Fruit fly (Drosophila melanogaster) whole organism, embryonic: ENCODE results near the gene CG33158.

ENCODE experiments used
- Bgb ChIP-seq: fragments of 200-800 bp; sonication (Bioruptor generic); IDR thresholded peaks from 2 replicates; pipeline ENCODE4 v1.3.6; 2022; ENCODE audit warnings: missing biosample characterization, missing genetic modification characterization; ENCODE audit not compliant: partially characterized antibody
- CG11085 ChIP-seq: fragments of 200-800 bp; sonication (Bioruptor generic); IDR thresholded peaks from 2 replicates; pipeline ENCODE4 v1.3.6; 2022; ENCODE audit warnings: missing biosample characterization, missing genetic modification characterization
- CG12104 ChIP-seq: fragments of 200-800 bp; sonication (Bioruptor generic); optimal IDR thresholded peaks from 3 replicates; lab custom pipeline; 2016; ENCODE audit warnings: missing biosample characterization, missing genetic modification characterization
- CG12155 ChIP-seq: fragments of 200-800 bp; sonication (Bioruptor generic); optimal IDR thresholded peaks from 3 replicates; lab custom pipeline; 2016; ENCODE audit warnings: missing biosample characterization, missing genetic modification characterization
- CG12299 ChIP-seq: fragments of 200-800 bp; sonication (Bioruptor generic); optimal IDR thresholded peaks from 2 replicates; lab custom pipeline; 2018; ENCODE audit warnings: missing biosample characterization, mild to moderate bottlenecking, missing genetic modification characterization
- CG12769 ChIP-seq: fragments of 200-800 bp; sonication (Bioruptor generic); optimal IDR thresholded peaks from 2 replicates; lab custom pipeline; 2019; ENCODE audit warnings: missing biosample characterization, mild to moderate bottlenecking, missing genetic modification characterization, moderate library complexity
- CG13624 ChIP-seq: fragments of 200-800 bp; sonication (Bioruptor generic); optimal IDR thresholded peaks from 2 replicates; lab custom pipeline; 2016; ENCODE audit warnings: missing biosample characterization, missing genetic modification characterization
- CG14050 ChIP-seq: fragments of 200-800 bp; sonication (Bioruptor generic); IDR thresholded peaks from 3 replicates; pipeline ENCODE4 v1.3.6; 2022; ENCODE audit warnings: missing biosample characterization, missing genetic modification characterization
- CG15011 ChIP-seq: fragments of 200-800 bp; sonication (Bioruptor generic); optimal IDR thresholded peaks from 3 replicates; lab custom pipeline; 2018; ENCODE audit warnings: missing biosample characterization, mild to moderate bottlenecking, missing genetic modification characterization
- CG15479 ChIP-seq: fragments of 200-800 bp; sonication (Bioruptor generic); optimal IDR thresholded peaks from 3 replicates; lab custom pipeline; 2019; ENCODE audit warnings: missing biosample characterization, mild to moderate bottlenecking, missing genetic modification characterization, moderate library complexity
- CG1603 ChIP-seq: fragments of 200-800 bp; sonication (Bioruptor generic); optimal IDR thresholded peaks from 2 replicates; lab custom pipeline; 2019; ENCODE audit warnings: missing biosample characterization, mild to moderate bottlenecking, missing genetic modification characterization, moderate library complexity
- CG17186 ChIP-seq: fragments of 200-800 bp; sonication (Bioruptor generic); optimal IDR thresholded peaks from 3 replicates; lab custom pipeline; 2017; ENCODE audit warnings: missing biosample characterization, missing genetic modification reagents, missing genetic modification characterization
- CG17385 ChIP-seq: fragments of 200-800 bp; sonication (Bioruptor generic); optimal IDR thresholded peaks from 3 replicates; lab custom pipeline; 2018; ENCODE audit warnings: missing biosample characterization, mild to moderate bottlenecking, missing genetic modification characterization
- CG17912 ChIP-seq: fragments of 200-800 bp; sonication (Bioruptor generic); optimal IDR thresholded peaks from 2 replicates; lab custom pipeline; 2018; ENCODE audit warnings: missing biosample characterization, mild to moderate bottlenecking, missing genetic modification characterization
- CG2199 ChIP-seq: fragments of 200-800 bp; sonication (Bioruptor generic); IDR thresholded peaks from 3 replicates; pipeline ENCODE4 v1.3.6; 2022; ENCODE audit warnings: missing biosample characterization, missing genetic modification characterization
- CG2889 ChIP-seq: fragments of 200-800 bp; sonication (Bioruptor generic); IDR thresholded peaks from 3 replicates; pipeline ENCODE4 v1.3.6; 2022; ENCODE audit warnings: missing biosample characterization, missing genetic modification characterization
- CG7745 ChIP-seq: fragments of 200-800 bp; sonication (Bioruptor generic); optimal IDR thresholded peaks from 2 replicates; lab custom pipeline; 2018; ENCODE audit warnings: missing biosample characterization, mild to moderate bottlenecking, missing genetic modification characterization, moderate library complexity
- Dad ChIP-seq: fragments of 200-800 bp; sonication (Bioruptor generic); optimal IDR thresholded peaks from 3 replicates; lab custom pipeline; 2016; ENCODE audit warnings: missing biosample characterization, missing genetic modification characterization
- Dfd ChIP-seq, 2 experiments: fragments of >200 bp; optimal IDR thresholded peaks; 2 replicates each; lab custom pipeline; 2017; ENCODE audit warnings: missing biosample characterization in 2 of 2, missing genetic modification characterization in 2 of 2
- Drgx ChIP-seq: fragments of 200-800 bp; sonication (Bioruptor generic); IDR thresholded peaks from 2 replicates; pipeline ENCODE4 v1.3.6; 2022; ENCODE audit warnings: missing biosample characterization, missing genetic modification characterization
- Eip74EF ChIP-seq, 2 experiments: fragments of 200-800 bp in 1 of 2; fragments of >200 bp in 1 of 2; sonication (Bioruptor generic) in 1 of 2; optimal IDR thresholded peaks; 2 replicates each; lab custom pipeline; 2017 to 2019; ENCODE audit warnings: missing biosample characterization in 2 of 2, missing genetic modification characterization in 2 of 2, mild to moderate bottlenecking in 1 of 2, moderate library complexity in 1 of 2
- HLHmδ ChIP-seq: fragments of 200-800 bp; sonication (Bioruptor generic); optimal IDR thresholded peaks from 2 replicates; lab custom pipeline; 2018; ENCODE audit warnings: missing biosample characterization, mild to moderate bottlenecking, missing genetic modification characterization, moderate library complexity
- Hey ChIP-seq: fragments of 200-800 bp; sonication (Bioruptor generic); optimal IDR thresholded peaks from 3 replicates; lab custom pipeline; 2018; ENCODE audit warnings: missing biosample characterization, mild to moderate bottlenecking, missing genetic modification characterization
- Hr3 ChIP-seq: fragments of 200-800 bp; sonication (Bioruptor generic); optimal IDR thresholded peaks from 3 replicates; lab custom pipeline; 2016; ENCODE audit warnings: missing biosample characterization, missing genetic modification characterization
- Hr78 ChIP-seq, 2 experiments: fragments of 200-800 bp in 1 of 2; fragments of >200 bp in 1 of 2; sonication (Bioruptor generic) in 1 of 2; optimal IDR thresholded peaks; 2 replicates each; lab custom pipeline; 2017 to 2019; ENCODE audit warnings: missing biosample characterization in 2 of 2, missing genetic modification characterization in 2 of 2, mild to moderate bottlenecking in 1 of 2, moderate library complexity in 1 of 2
- MBD-R2 ChIP-seq: fragments of 200-800 bp; sonication (Bioruptor generic); IDR thresholded peaks from 2 replicates; pipeline ENCODE4 v1.3.6; 2022; ENCODE audit warnings: missing biosample characterization, missing genetic modification characterization
- MESR4 ChIP-seq: fragments of 200-800 bp; sonication (Bioruptor generic); optimal IDR thresholded peaks from 2 replicates; lab custom pipeline; 2018; ENCODE audit warnings: missing biosample characterization, mild to moderate bottlenecking, missing genetic modification characterization, moderate library complexity
- MTF-1 ChIP-seq: fragments of 200-800 bp; sonication (Bioruptor generic); optimal IDR thresholded peaks from 2 replicates; lab custom pipeline; 2018; ENCODE audit warnings: missing biosample characterization, mild to moderate bottlenecking, missing genetic modification characterization, borderline replicate concordance
- Nf-YC ChIP-seq: fragments of 200-800 bp; optimal IDR thresholded peaks from 3 replicates; lab custom pipeline; 2019; ENCODE audit warnings: missing biosample characterization, mild to moderate bottlenecking, missing genetic modification characterization, moderate library complexity
- Oaz ChIP-seq: fragments of 200-800 bp; sonication (Bioruptor generic); IDR thresholded peaks from 2 replicates; pipeline ENCODE4 v1.3.6; 2022; ENCODE audit warnings: missing biosample characterization, missing genetic modification characterization
- Ssrp ChIP-seq: fragments of 200-800 bp; sonication (Bioruptor generic); optimal IDR thresholded peaks from 2 replicates; lab custom pipeline; 2018; ENCODE audit warnings: missing biosample characterization, mild to moderate bottlenecking, missing genetic modification characterization, moderate library complexity
- Xbp1 ChIP-seq: fragments of 200-800 bp; sonication (Bioruptor generic); optimal IDR thresholded peaks from 3 replicates; lab custom pipeline; 2016; ENCODE audit warnings: missing biosample characterization, mild to moderate bottlenecking, missing genetic modification characterization
- ash1 ChIP-seq: fragments of 200-800 bp; sonication (Bioruptor generic); optimal IDR thresholded peaks from 2 replicates; lab custom pipeline; 2018; ENCODE audit warnings: missing biosample characterization, mild to moderate bottlenecking, missing genetic modification characterization
- cad ChIP-seq: fragments of >200 bp; optimal IDR thresholded peaks from 2 replicates; lab custom pipeline; 2017; ENCODE audit warnings: missing biosample characterization, missing genetic modification characterization
- cato ChIP-seq: fragments of 200-800 bp; sonication (Bioruptor generic); optimal IDR thresholded peaks from 2 replicates; lab custom pipeline; 2016; ENCODE audit warnings: missing biosample characterization, missing genetic modification characterization, borderline replicate concordance
- dysf ChIP-seq: fragments of 200-800 bp; sonication (Bioruptor generic); IDR thresholded peaks from 3 replicates; pipeline ENCODE4 v1.3.6; 2022; ENCODE audit warnings: missing biosample characterization, missing genetic modification characterization
- gem ChIP-seq: fragments of 200-800 bp; sonication (Bioruptor generic); optimal IDR thresholded peaks from 2 replicates; lab custom pipeline; 2019; ENCODE audit warnings: missing biosample characterization, mild to moderate bottlenecking, missing genetic modification characterization, moderate library complexity
- gt ChIP-seq: fragments of 200-800 bp; sonication (Bioruptor generic); IDR thresholded peaks from 2 replicates; pipeline ENCODE4 v1.3.6; 2022; ENCODE audit warnings: missing biosample characterization, missing genetic modification characterization
- inv ChIP-seq: fragments of 200-800 bp; sonication (Bioruptor generic); IDR thresholded peaks from 2 replicates; pipeline ENCODE4 v1.3.6; 2022; ENCODE audit warnings: missing biosample characterization, missing genetic modification characterization; ENCODE audit not compliant: partially characterized antibody
- lbe ChIP-seq: fragments of 200-800 bp; sonication (Bioruptor generic); optimal IDR thresholded peaks from 2 replicates; lab custom pipeline; 2016; ENCODE audit warnings: missing biosample characterization, mild to moderate bottlenecking, missing genetic modification characterization
- nmo ChIP-seq: fragments of 200-800 bp; sonication (Bioruptor generic); optimal IDR thresholded peaks from 2 replicates; lab custom pipeline; 2018; ENCODE audit warnings: missing biosample characterization, mild to moderate bottlenecking, missing genetic modification characterization, moderate library complexity
- pan ChIP-seq, 4 experiments: fragments of >200 bp in 3 of 4; fragments of 200-800 bp in 1 of 4; sonication (Bioruptor generic) in 1 of 4; optimal IDR thresholded peaks in 3 of 4; IDR thresholded peaks in 1 of 4; 2 replicates each; pipeline versions ENCODE4 v1.3.6 to Lab custom; 2017 to 2022; ENCODE audit warnings: missing biosample characterization in 2 of 4, missing genetic modification characterization in 2 of 4, mixed read lengths in 1 of 4
- pita ChIP-seq: fragments of 200-800 bp; sonication (Bioruptor generic); optimal IDR thresholded peaks from 2 replicates; lab custom pipeline; 2017; ENCODE audit warnings: missing biosample characterization, mild to moderate bottlenecking, missing genetic modification characterization
- sug ChIP-seq: fragments of 200-800 bp; optimal IDR thresholded peaks from 2 replicates; lab custom pipeline; 2019; ENCODE audit warnings: missing biosample characterization, mild to moderate bottlenecking, missing genetic modification characterization, moderate library complexity
- tio ChIP-seq: fragments of 200-800 bp; sonication (Bioruptor generic); optimal IDR thresholded peaks from 2 replicates; lab custom pipeline; 2017; ENCODE audit warnings: missing biosample characterization, missing genetic modification characterization, inconsistent platforms
- vfl ChIP-seq: fragments of 200-800 bp; sonication (Bioruptor generic); optimal IDR thresholded peaks from 2 replicates; lab custom pipeline; 2016; ENCODE audit warnings: missing biosample characterization, missing genetic modification characterization
- vvl ChIP-seq: fragments of 200-800 bp; sonication (Bioruptor generic); IDR thresholded peaks from 2 replicates; pipeline ENCODE4 v1.3.6; 2022; ENCODE audit warnings: missing biosample characterization, missing genetic modification characterization
- zf30C ChIP-seq: fragments of 200-800 bp; sonication (Bioruptor generic); optimal IDR thresholded peaks from 3 replicates; lab custom pipeline; 2018; ENCODE audit warnings: missing biosample characterization, mild to moderate bottlenecking, missing genetic modification characterization
- zfh2 ChIP-seq: fragments of 200-800 bp; sonication (Bioruptor generic); optimal IDR thresholded peaks from 2 replicates; lab custom pipeline; 2016; ENCODE audit warnings: missing biosample characterization, missing genetic modification characterization

Gene CG33158

DNA sequence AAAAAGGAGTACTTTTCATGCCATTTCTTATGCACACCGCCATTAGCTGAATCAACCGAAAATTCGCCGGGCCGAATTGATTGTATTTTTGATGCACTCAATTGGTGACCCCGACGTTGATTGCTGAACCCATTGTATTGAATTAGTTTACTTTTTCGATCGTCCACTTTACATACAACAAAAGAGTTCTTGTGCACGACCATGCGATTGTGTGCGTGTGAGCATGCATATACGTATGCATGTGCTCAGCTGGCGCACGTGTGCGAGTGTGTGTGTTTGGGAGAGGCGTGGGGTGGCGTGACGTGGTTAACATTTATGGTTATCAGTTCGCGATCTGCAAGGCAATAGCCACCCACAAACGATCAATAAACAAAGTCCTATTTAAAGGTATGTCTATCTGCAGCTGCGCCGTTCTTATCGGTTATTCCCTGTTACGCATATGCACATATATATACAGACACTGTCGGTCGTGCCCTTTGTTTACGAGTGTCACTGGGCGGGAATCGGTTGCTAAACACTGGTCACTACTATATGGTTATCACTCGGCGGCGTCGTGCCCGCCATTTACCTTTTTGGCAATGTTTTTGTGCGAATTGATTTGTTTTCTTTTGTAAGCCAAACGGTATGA is 34.0 kb upstream of the CG33158 start:
- TF ChIP-seq CG17912 (GFP tag; lab: Kevin White, UChicago): no peak
- TF ChIP-seq sug: peak; percentile 67
- peak; percentile 48; the same call in 1 of the 2 replicates for TF ChIP-seq Bgb
- TF ChIP-seq dysf (GFP tag; lab: Robert Waterston, UW): no peak
- no peak for TF ChIP-seq CG17186 (GFP tag; lab: Kevin White, UChicago)
- no peak for TF ChIP-seq CG7745 (tag; lab: Kevin White, UChicago)
- no peak for TF ChIP-seq CG12299
- TF ChIP-seq CG2889 (GFP tag; lab: Robert Waterston, UW): no peak
- no peak for TF ChIP-seq cato (GFP tag; lab: Kevin White, UChicago)
- no peak for TF ChIP-seq CG15011 (GFP tag; lab: Kevin White, UChicago)
- TF ChIP-seq CG12155 (GFP tag; lab: Kevin White, UChicago): no peak
- no peak for TF ChIP-seq CG13624 (GFP tag; lab: Kevin White, UChicago)
- TF ChIP-seq CG11085 (GFP tag; lab: Robert Waterston, UW): no peak
- peak; percentile 20 for TF ChIP-seq Xbp1 (GFP tag; lab: Kevin White, UChicago)
- no peak for TF ChIP-seq CG12104 (GFP tag; lab: Kevin White, UChicago)
- peak in 1 of 2 experiments; percentile 86 for TF ChIP-seq Hr78 (GFP tag; optimal IDR thresholded peaks at IDR 0.05; lab: Kevin White, UChicago)
- no peak for TF ChIP-seq Ssrp (tag; lab: Kevin White, UChicago)
- peak; percentile 64; the same call in 2 of the 3 replicates for TF ChIP-seq CG2199 (GFP tag; lab: Robert Waterston, UW)
- peak; percentile 44 for TF ChIP-seq HLHmδ (GFP tag; lab: Kevin White, UChicago)
- no peak for TF ChIP-seq Hr3 (GFP tag; lab: Kevin White, UChicago)
- no peak for TF ChIP-seq vfl (GFP tag; lab: Kevin White, UChicago)
- TF ChIP-seq CG1603 (tag; lab: Kevin White, UChicago): no peak
- no peak for TF ChIP-seq gt
- no peak for TF ChIP-seq tio (GFP tag; lab: Kevin White, UChicago)
- TF ChIP-seq Nf-YC (tag; lab: Kevin White, UChicago): no peak
- TF ChIP-seq zfh2 (GFP tag; lab: Kevin White, UChicago): no peak
- TF ChIP-seq MESR4 (GFP tag; lab: Kevin White, UChicago): peak; percentile 63
- TF ChIP-seq CG17385 (GFP tag; lab: Kevin White, UChicago): no peak
- TF ChIP-seq Drgx (GFP tag; lab: Robert Waterston, UW): peak; percentile 31; the same call in 1 of the 2 replicates
- TF ChIP-seq pan (optimal IDR thresholded peaks at IDR 0.05; lab: Kevin White, UChicago): no peak
- TF ChIP-seq pan (GFP tag; optimal IDR thresholded peaks at IDR 0.05 in 1 of 2, IDR thresholded peaks at IDR 0.05 in 1 of 2): no peak
- TF ChIP-seq pita (GFP tag; lab: Kevin White, UChicago): no peak
- peak; percentile 23 for TF ChIP-seq lbe (GFP tag; lab: Kevin White, UChicago)
- no peak for TF ChIP-seq Hey
- TF ChIP-seq CG15479 (GFP tag; lab: Kevin White, UChicago): peak; percentile 64
- TF ChIP-seq Eip74EF (GFP tag; optimal IDR thresholded peaks at IDR 0.05; lab: Kevin White, UChicago): no peak
- no peak for TF ChIP-seq MBD-R2 (GFP tag; lab: Robert Waterston, UW)
- no peak for TF ChIP-seq ash1 (GFP tag; lab: Kevin White, UChicago)
- no peak for TF ChIP-seq nmo (GFP tag; lab: Kevin White, UChicago)
- no peak for TF ChIP-seq CG12769
- TF ChIP-seq Dfd (GFP tag; optimal IDR thresholded peaks at IDR 0.05; lab: Kevin White, UChicago): no peak
- TF ChIP-seq gem: no peak
- no peak for TF ChIP-seq cad (GFP tag; lab: Kevin White, UChicago)
- TF ChIP-seq zf30C (GFP tag; lab: Kevin White, UChicago): no peak
- TF ChIP-seq Dad: no peak
- TF ChIP-seq vvl (GFP tag; lab: Robert Waterston, UW): no peak
- no peak for TF ChIP-seq Oaz (GFP tag; lab: Robert Waterston, UW)
- no peak for TF ChIP-seq CG14050 (GFP tag; lab: Robert Waterston, UW)
- TF ChIP-seq inv (GFP tag; lab: Robert Waterston, UW): no peak
- TF ChIP-seq MTF-1 (GFP tag; lab: Kevin White, UChicago): no peak
